Worm (Caenorhabditis elegans): ENCODE results near the gene T01G5.7.

T01G5.7 gene

ce11 chrV:15158691-15159090, 46.9 kb downstream of the T01G5.7 start, which contains the start of gene str-45:
Gene str-45, plus strand, starts transcription at chrV:15158991.
- no peak for TF ChIP-seq lin-40 (tag; optimal IDR thresholded peaks at IDR 0.05)
- TF ChIP-seq fkh-3 (tag; optimal IDR thresholded peaks at IDR 0.05), result no peak
- no peak for TF ChIP-seq efl-1 (GFP tag; optimal IDR thresholded peaks at IDR 0.05)
- TF ChIP-seq repo-1 (tag; optimal IDR thresholded peaks at IDR 0.05), result no peak
- no peak for TF ChIP-seq bed-1 (GFP tag; IDR thresholded peaks at IDR 0.05)
- TF ChIP-seq dpff-1 (tag; optimal IDR thresholded peaks at IDR 0.05), result no peak
- no peak for TF ChIP-seq lir-1 (GFP tag; conservative IDR thresholded peaks at IDR 0.05)
- no peak for TF ChIP-seq B0019.2 (GFP tag; conservative IDR thresholded peaks at IDR 0.05)

- TF ChIP-seq F55B11.4 (tag; optimal IDR thresholded peaks at IDR 0.05; ENCODE audit: borderline replicate concordance, insufficient read depth) (no peak), attf-3 (GFP tag; conservative IDR thresholded peaks at IDR 0.05) (no peak), lir-1 (GFP tag; conservative IDR thresholded peaks at IDR 0.05) (no peak), B0336.3 (GFP tag; IDR thresholded peaks at IDR 0.05) (no peak), ztf-25 (GFP tag; IDR thresholded peaks at IDR 0.05) (no peak)
These were observed 50.9 kb downstream of the T01G5.7 start, which contains the start of gene srz-11 for ce11 chrV:15162697-15163096. Gene srz-11, plus strand, starts transcription at chrV:15163082.
